Fruit fly (Drosophila melanogaster) whole organism, pupa: ENCODE data around the gene Nepl15.

Source experiments
- CG15710 ChIP-seq: fragments of 200-800 bp; sonication (Bioruptor generic); optimal IDR thresholded peaks from 2 replicates; lab custom pipeline; 2018; ENCODE audit warnings: missing biosample characterization, mild to moderate bottlenecking, missing genetic modification characterization, moderate library complexity
- Ets98B ChIP-seq: fragments of 200-800 bp; sonication (Bioruptor generic); IDR thresholded peaks from 2 replicates; pipeline ENCODE4 v1.3.6; 2022; ENCODE audit warnings: missing biosample characterization, missing genetic modification characterization

DNA sequence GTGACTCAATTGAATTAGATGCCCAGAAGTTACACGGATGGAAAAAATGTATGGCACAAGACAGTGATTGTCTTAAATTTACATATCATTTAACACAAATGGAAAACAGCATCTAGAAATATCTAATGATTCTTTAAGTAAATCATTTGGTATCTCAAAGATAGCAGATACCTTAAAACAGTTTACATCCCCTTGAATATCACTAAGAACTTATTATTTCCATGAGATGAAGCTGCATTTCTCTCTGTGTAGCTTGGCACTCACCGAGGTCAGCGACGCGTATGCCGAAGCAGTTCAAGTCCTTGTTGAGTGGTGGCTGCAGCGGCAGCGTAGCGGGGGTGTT is 46.4 kb downstream of the Nepl15 start:
- no peak for TF ChIP-seq CG15710 (tag; lab: Kevin White, UChicago)
- TF ChIP-seq Ets98B (GFP tag; lab: Robert Waterston, UW): no peak
